Fruit fly (Drosophila melanogaster) whole organism, embryonic: ENCODE results near the gene CG45487.
A peak's percentile ranks its signal among the peaks of the same experiment; 100 is the strongest.

ENCODE experiments used
- ATbp ChIP-seq: fragments of 200-800 bp; sonication (Bioruptor generic); optimal IDR thresholded peaks from 2 replicates; lab custom pipeline; 2017; ENCODE audit warnings: missing biosample characterization, mild to moderate bottlenecking, missing genetic modification characterization, missing genetic modification reagents
- CG10979 ChIP-seq: fragments of 200-800 bp; sonication (Bioruptor generic); optimal IDR thresholded peaks from 2 replicates; lab custom pipeline; 2018; ENCODE audit warnings: missing biosample characterization, mild to moderate bottlenecking, missing genetic modification characterization, moderate library complexity
- CG11456 ChIP-seq: fragments of 200-800 bp; sonication (Bioruptor generic); IDR thresholded peaks from 3 replicates; pipeline ENCODE4 v1.3.6; 2022; ENCODE audit warnings: missing biosample characterization, missing genetic modification characterization
- CG11504 ChIP-seq: fragments of 200-800 bp; sonication (Bioruptor generic); optimal IDR thresholded peaks from 3 replicates; lab custom pipeline; 2019; ENCODE audit warnings: missing biosample characterization, mild to moderate bottlenecking, missing genetic modification characterization, moderate library complexity
- CG18476 ChIP-seq: fragments of 200-800 bp; sonication (Bioruptor generic); optimal IDR thresholded peaks from 2 replicates; lab custom pipeline; 2016; ENCODE audit warnings: missing biosample characterization, mild to moderate bottlenecking, missing genetic modification characterization
- CG2712 ChIP-seq: fragments of 200-800 bp; optimal IDR thresholded peaks from 3 replicates; lab custom pipeline; 2019; ENCODE audit warnings: missing biosample characterization, mild to moderate bottlenecking, missing genetic modification characterization, moderate library complexity
- CG3163 ChIP-seq: fragments of 200-800 bp; sonication (Bioruptor generic); optimal IDR thresholded peaks from 3 replicates; lab custom pipeline; 2016; ENCODE audit warnings: missing biosample characterization, missing genetic modification characterization
- CG4282 ChIP-seq: fragments of 200-800 bp; sonication (Bioruptor generic); optimal IDR thresholded peaks from 2 replicates; lab custom pipeline; 2016; ENCODE audit warnings: missing biosample characterization, missing genetic modification characterization
- CG4424 ChIP-seq: fragments of 200-800 bp; sonication (Bioruptor generic); optimal IDR thresholded peaks from 3 replicates; lab custom pipeline; 2016; ENCODE audit warnings: missing biosample characterization, missing genetic modification characterization
- CG4820 ChIP-seq: fragments of 200-800 bp; sonication (Bioruptor generic); optimal IDR thresholded peaks from 3 replicates; lab custom pipeline; 2016; ENCODE audit warnings: missing biosample characterization, missing genetic modification characterization
- CG4854 ChIP-seq: fragments of 200-800 bp; sonication (Bioruptor generic); optimal IDR thresholded peaks from 2 replicates; lab custom pipeline; 2016; ENCODE audit warnings: missing biosample characterization, missing genetic modification characterization, inconsistent platforms
- CG7839 ChIP-seq: fragments of 200-800 bp; sonication (Bioruptor generic); optimal IDR thresholded peaks from 3 replicates; lab custom pipeline; 2018; ENCODE audit warnings: missing biosample characterization, mild to moderate bottlenecking, missing genetic modification characterization, moderate library complexity
- CG9437 ChIP-seq: fragments of 200-800 bp; sonication (Bioruptor generic); optimal IDR thresholded peaks from 2 replicates; lab custom pipeline; 2018; ENCODE audit warnings: missing biosample characterization, mild to moderate bottlenecking, missing genetic modification characterization
- CG9727 ChIP-seq: fragments of 200-800 bp; sonication (Bioruptor generic); optimal IDR thresholded peaks from 3 replicates; lab custom pipeline; 2017; ENCODE audit warnings: missing biosample characterization, mild to moderate bottlenecking, missing genetic modification characterization
- CoRest ChIP-seq: fragments of 200-800 bp; sonication (Bioruptor generic); optimal IDR thresholded peaks from 3 replicates; lab custom pipeline; 2018; ENCODE audit warnings: missing biosample characterization, mild to moderate bottlenecking, missing genetic modification characterization, moderate library complexity
- Dip3 ChIP-seq: fragments of 200-800 bp; sonication (Bioruptor generic); optimal IDR thresholded peaks from 3 replicates; lab custom pipeline; 2016; ENCODE audit warnings: missing biosample characterization, missing genetic modification characterization
- Doc3 ChIP-seq: fragments of 200-800 bp; sonication (Bioruptor generic); IDR thresholded peaks from 3 replicates; pipeline ENCODE4 v1.3.6; 2022; ENCODE audit warnings: missing biosample characterization, missing genetic modification characterization; ENCODE audit not compliant: partially characterized antibody
- E2f2 ChIP-seq: fragments of 200-800 bp; sonication (Bioruptor generic); IDR thresholded peaks from 2 replicates; pipeline ENCODE4 v1.3.6; 2022; ENCODE audit warnings: missing biosample characterization, missing genetic modification characterization
- Hr51 ChIP-seq, 2 experiments: fragments of 200-800 bp; sonication (Bioruptor generic); optimal IDR thresholded peaks; 2 replicates in 1 of 2; 3 replicates in 1 of 2; lab custom pipeline; 2016 to 2018; ENCODE audit warnings: missing biosample characterization in 2 of 2, missing genetic modification characterization in 2 of 2, mild to moderate bottlenecking in 1 of 2, moderate library complexity in 1 of 2
- Kr ChIP-seq: fragments of 200-800 bp; sonication (Bioruptor generic); optimal IDR thresholded peaks from 2 replicates; lab custom pipeline; 2017; ENCODE audit warnings: missing biosample characterization, mild to moderate bottlenecking, missing genetic modification characterization
- Pdp1 ChIP-seq, 2 experiments: fragments of 200-800 bp; sonication (Bioruptor generic); optimal IDR thresholded peaks; 3 replicates each; lab custom pipeline; 2016; ENCODE audit warnings: missing biosample characterization in 2 of 2, missing genetic modification characterization in 2 of 2, mild to moderate bottlenecking in 1 of 2, moderate library complexity in 1 of 2
- Scr ChIP-seq: fragments of 200-800 bp; sonication (Bioruptor generic); IDR thresholded peaks from 2 replicates; pipeline ENCODE4 v1.3.6; 2022; ENCODE audit warnings: missing biosample characterization, missing genetic modification characterization; ENCODE audit not compliant: partially characterized antibody
- Sox100B ChIP-seq: fragments of 200-800 bp; sonication (Bioruptor generic); optimal IDR thresholded peaks from 3 replicates; lab custom pipeline; 2018; ENCODE audit warnings: missing biosample characterization, mild to moderate bottlenecking, missing genetic modification characterization
- Sox102F ChIP-seq: fragments of 200-800 bp; sonication (Bioruptor generic); optimal IDR thresholded peaks from 2 replicates; lab custom pipeline; 2018; ENCODE audit warnings: missing biosample characterization, mild to moderate bottlenecking, missing genetic modification characterization, moderate library complexity
- Stat92E ChIP-seq, 3 experiments: fragments of >200 bp in 2 of 3; fragments of 200-800 bp in 1 of 3; sonication (Bioruptor generic) in 1 of 3; optimal IDR thresholded peaks; 2 replicates each; lab custom pipeline; 2017 to 2019; ENCODE audit warnings: missing biosample characterization in 3 of 3, missing genetic modification characterization in 3 of 3, mild to moderate bottlenecking in 1 of 3, moderate library complexity in 1 of 3
- crc ChIP-seq: fragments of 200-800 bp; sonication (Bioruptor generic); optimal IDR thresholded peaks from 2 replicates; lab custom pipeline; 2016; ENCODE audit warnings: missing biosample characterization, missing genetic modification characterization
- dmrt99B ChIP-seq: fragments of 200-800 bp; sonication (Bioruptor generic); optimal IDR thresholded peaks from 2 replicates; lab custom pipeline; 2018; ENCODE audit warnings: missing biosample characterization, mild to moderate bottlenecking, missing genetic modification characterization, moderate library complexity
- dpn ChIP-seq, 2 experiments: fragments of 200-800 bp; sonication (Bioruptor generic); optimal IDR thresholded peaks; 3 replicates each; lab custom pipeline; 2016; ENCODE audit warnings: missing biosample characterization in 2 of 2, missing genetic modification characterization in 2 of 2
- gem ChIP-seq: fragments of 200-800 bp; sonication (Bioruptor generic); optimal IDR thresholded peaks from 2 replicates; lab custom pipeline; 2019; ENCODE audit warnings: missing biosample characterization, mild to moderate bottlenecking, missing genetic modification characterization, moderate library complexity
- grau ChIP-seq: fragments of 200-800 bp; optimal IDR thresholded peaks from 3 replicates; lab custom pipeline; 2019; ENCODE audit warnings: missing biosample characterization, mild to moderate bottlenecking, missing genetic modification characterization, moderate library complexity
- gsb ChIP-seq: fragments of 200-800 bp; sonication (Bioruptor generic); IDR thresholded peaks from 2 replicates; pipeline ENCODE4 v1.3.6; 2022; ENCODE audit warnings: missing biosample characterization, missing genetic modification characterization
- lmd ChIP-seq: fragments of 200-800 bp; sonication (Bioruptor generic); IDR thresholded peaks from 2 replicates; pipeline ENCODE4 v1.3.6; 2022; ENCODE audit warnings: missing biosample characterization, missing genetic modification characterization
- lola ChIP-seq, 3 experiments: fragments of >200 bp in 2 of 3; fragments of 200-800 bp in 1 of 3; sonication (Bioruptor generic) in 1 of 3; optimal IDR thresholded peaks; 2 replicates each; lab custom pipeline; 2017 to 2019; ENCODE audit warnings: missing biosample characterization in 3 of 3, missing genetic modification characterization in 3 of 3, mild to moderate bottlenecking in 1 of 3, moderate library complexity in 1 of 3
- nom ChIP-seq: fragments of 200-800 bp; sonication (Bioruptor generic); optimal IDR thresholded peaks from 2 replicates; lab custom pipeline; 2017; ENCODE audit warnings: missing biosample characterization, missing genetic modification characterization, mild to moderate bottlenecking, moderate library complexity, missing genetic modification reagents
- psq ChIP-seq: fragments of 200-800 bp; sonication (Bioruptor generic); optimal IDR thresholded peaks from 2 replicates; lab custom pipeline; 2017; ENCODE audit warnings: missing biosample characterization, missing genetic modification characterization
- pum ChIP-seq: fragments of 200-800 bp; sonication (Bioruptor generic); optimal IDR thresholded peaks from 2 replicates; lab custom pipeline; 2016; ENCODE audit warnings: missing biosample characterization, missing genetic modification characterization
- tin ChIP-seq: fragments of 200-800 bp; sonication (Bioruptor generic); optimal IDR thresholded peaks from 3 replicates; lab custom pipeline; 2016; ENCODE audit warnings: missing biosample characterization, missing genetic modification characterization
- tio ChIP-seq: fragments of 200-800 bp; sonication (Bioruptor generic); optimal IDR thresholded peaks from 2 replicates; lab custom pipeline; 2017; ENCODE audit warnings: missing biosample characterization, missing genetic modification characterization, inconsistent platforms
- tup ChIP-seq: fragments of 200-800 bp; sonication (Bioruptor generic); optimal IDR thresholded peaks from 2 replicates; lab custom pipeline; 2016; ENCODE audit warnings: missing biosample characterization, mild to moderate bottlenecking, missing genetic modification characterization, moderate library complexity
- unc-4 ChIP-seq: fragments of 200-800 bp; sonication (Bioruptor generic); IDR thresholded peaks from 2 replicates; pipeline ENCODE4 v1.3.6; 2022; ENCODE audit warnings: missing biosample characterization, missing genetic modification characterization; ENCODE audit not compliant: partially characterized antibody

Gene CG45487

DNA sequence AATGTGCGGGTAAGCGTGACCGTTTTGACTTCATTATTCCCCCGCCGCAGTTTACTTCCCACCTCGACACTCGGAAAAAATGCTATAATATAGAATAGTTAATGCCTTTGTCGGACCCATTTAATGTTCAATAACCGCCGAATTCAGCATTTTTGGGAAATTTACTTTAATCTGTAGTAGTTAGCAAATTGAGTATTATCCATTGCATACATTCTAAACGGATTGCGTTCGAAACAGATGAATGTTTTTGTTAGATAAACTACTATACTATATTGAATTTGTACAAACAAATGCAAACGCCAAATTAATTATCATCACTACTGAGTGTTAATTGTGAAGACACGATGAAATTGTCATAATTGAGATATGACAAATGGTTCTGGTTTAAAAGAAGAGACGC, 30.9 kb downstream of the CG45487 start (continued):
- TF ChIP-seq CG3163 (GFP tag; lab: Kevin White, UChicago), result no peak
- no peak for TF ChIP-seq Kr (GFP tag; lab: Kevin White, UChicago)
- TF ChIP-seq gsb (GFP tag; lab: Robert Waterston, UW), result no peak
- TF ChIP-seq CG4820 (GFP tag; lab: Kevin White, UChicago), result peak; percentile 0
- peak; percentile 38 for TF ChIP-seq CoRest (tag; lab: Kevin White, UChicago)
- peak in 1 of 3 experiments; percentile 50 for TF ChIP-seq lola (GFP tag; optimal IDR thresholded peaks at IDR 0.05; lab: Kevin White, UChicago)
- TF ChIP-seq Stat92E (GFP tag; optimal IDR thresholded peaks at IDR 0.05; lab: Kevin White, UChicago), result no peak
- TF ChIP-seq Doc3, result no peak
- no peak for TF ChIP-seq crc (GFP tag; lab: Kevin White, UChicago)
- TF ChIP-seq CG11504 (tag; lab: Kevin White, UChicago), result peak; percentile 63
- peak; percentile 37 for TF ChIP-seq ATbp (GFP tag; lab: Kevin White, UChicago)
- no peak for TF ChIP-seq tup (GFP tag; lab: Kevin White, UChicago)
- TF ChIP-seq pum, result peak; percentile 25
- TF ChIP-seq nom (GFP tag; lab: Kevin White, UChicago), result no peak
- no peak for TF ChIP-seq E2f2 (GFP tag; lab: Robert Waterston, UW)
- no peak for TF ChIP-seq CG4854 (GFP tag; lab: Kevin White, UChicago)
- TF ChIP-seq dpn (GFP tag; optimal IDR thresholded peaks at IDR 0.05; lab: Kevin White, UChicago), result peak in 1 of 2 experiments; percentile 8
- TF ChIP-seq grau (tag; lab: Kevin White, UChicago), result peak; percentile 34
- TF ChIP-seq unc-4 (GFP tag; lab: Robert Waterston, UW), result no peak
- no peak for TF ChIP-seq CG11456 (GFP tag; lab: Robert Waterston, UW)
- TF ChIP-seq CG7839, result peak; percentile 31
- peak; percentile 52 for TF ChIP-seq CG10979 (tag; lab: Kevin White, UChicago)
- TF ChIP-seq CG9727 (GFP tag; lab: Kevin White, UChicago), result peak; percentile 37
- TF ChIP-seq Scr (GFP tag; lab: Robert Waterston, UW), result no peak
- no peak for TF ChIP-seq Dip3 (GFP tag; lab: Kevin White, UChicago)
- TF ChIP-seq CG4424 (GFP tag; lab: Kevin White, UChicago), result peak; percentile 37
- TF ChIP-seq CG9437, result peak; percentile 27
- TF ChIP-seq CG2712 (tag; lab: Kevin White, UChicago), result peak; percentile 29
- TF ChIP-seq gem (tag; lab: Kevin White, UChicago), result peak; percentile 62
- no peak for TF ChIP-seq CG18476 (GFP tag; lab: Kevin White, UChicago)
- peak in 1 of 2 experiments; percentile 21 for TF ChIP-seq Pdp1 (GFP tag; optimal IDR thresholded peaks at IDR 0.05; lab: Kevin White, UChicago)
- peak; percentile 55 for TF ChIP-seq Sox100B (GFP tag; lab: Kevin White, UChicago)
- peak; percentile 54 for TF ChIP-seq dmrt99B (tag; lab: Kevin White, UChicago)
- TF ChIP-seq CG4282 (GFP tag; lab: Kevin White, UChicago), result no peak
- TF ChIP-seq tio (GFP tag; lab: Kevin White, UChicago), result peak; percentile 36
- peak in 1 of 2 experiments; percentile 22 for TF ChIP-seq Hr51 (GFP tag; optimal IDR thresholded peaks at IDR 0.05; lab: Kevin White, UChicago)
- TF ChIP-seq Sox102F, result peak; percentile 49
- TF ChIP-seq psq (GFP tag; lab: Kevin White, UChicago), result no peak
- TF ChIP-seq tin (GFP tag; lab: Kevin White, UChicago), result peak; percentile 6
- 0 out of 2 replicates have a peak, but pooled peaks have one; percentile 5 for TF ChIP-seq lmd (GFP tag; lab: Robert Waterston, UW)
